Fruit fly (Drosophila melanogaster): Measurements from ENCODE around the gene lqfR.

dm6 chr3R:22455335-22455985 is 44.4 kb downstream of the lqfR start:
- TF ChIP-seq CG12768 (GFP tag; optimal IDR thresholded peaks at IDR 0.05) = no peak
- TF ChIP-seq pad (GFP tag; optimal IDR thresholded peaks at IDR 0.05) = no peak

All from whole organism, adult.